Worm (Caenorhabditis elegans) whole organism, mixed stage, embryonic: ENCODE measurements around the gene ascc-1.
A peak's percentile ranks its signal among the peaks of the same experiment; 100 is the strongest.

Experiments used
- lsy-2 ChIP-seq: fragments of 150-350 bp; optimal IDR thresholded peaks from 2 replicates; lab custom pipeline; 2014; ENCODE audit warnings: missing biosample characterization, missing genetic modification characterization
- mep-1 ChIP-seq: fragments of 150-350 bp; optimal IDR thresholded peaks from 2 replicates; lab custom pipeline; 2017; ENCODE audit warnings: missing biosample characterization, missing genetic modification reagents, missing genetic modification characterization, inconsistent platforms

DNA sequence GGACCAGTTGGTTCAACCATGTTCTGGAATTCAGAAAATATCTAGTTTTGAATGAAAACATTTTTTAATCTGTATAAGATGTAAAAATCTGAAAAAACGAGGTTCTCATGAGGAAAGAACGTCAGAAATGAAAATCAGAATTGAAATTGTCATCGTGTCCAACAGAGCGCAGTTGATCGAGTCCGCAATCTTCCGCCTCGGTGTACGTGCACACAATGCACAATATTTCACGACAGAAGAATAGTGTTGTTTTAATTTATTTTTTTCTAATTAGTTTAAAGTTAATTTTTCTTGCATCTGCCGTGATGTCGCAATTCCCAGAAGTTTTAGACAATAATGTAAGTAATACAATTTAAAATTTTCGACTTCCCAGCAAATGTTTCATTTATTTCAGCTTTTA lies 13.8 kb upstream of the ascc-1 start, which contains the start of gene nfyc-1:
- TF ChIP-seq lsy-2 (tag; lab: Kevin White, UChicago): peak; percentile 57
- TF ChIP-seq mep-1 (tag; lab: Kevin White, UChicago): peak; percentile 66
